Worm (Caenorhabditis elegans) whole organism, mixed stage, embryonic: ENCODE results near the gene srg-45.

Experiments used
- ceh-83 ChIP-seq: fragments of 200-800 bp; sonication (Bioruptor generic); optimal IDR thresholded peaks from 2 replicates; lab custom pipeline; 2018; ENCODE audit warnings: mild to moderate bottlenecking, missing genetic modification characterization, missing compliant biosample characterization
- elt-1 ChIP-seq: sonication (generic microtip); optimal IDR thresholded peaks from 2 replicates; lab custom pipeline; 2017; ENCODE audit warnings: missing genetic modification characterization, mild to moderate bottlenecking, missing compliant biosample characterization, antibody characterized with exemption, moderate library complexity, borderline replicate concordance; ENCODE audit not compliant: insufficient read depth
- mab-5 ChIP-seq: fragments of 150-350 bp; optimal IDR thresholded peaks from 2 replicates; lab custom pipeline; 2014; ENCODE audit warnings: missing biosample characterization, missing genetic modification characterization
- nhr-12 ChIP-seq: fragments of 150-350 bp; optimal IDR thresholded peaks from 2 replicates; lab custom pipeline; 2014; ENCODE audit warnings: missing biosample characterization, missing genetic modification characterization
- nhr-237 ChIP-seq: fragments of 150-350 bp; optimal IDR thresholded peaks from 2 replicates; lab custom pipeline; 2014; ENCODE audit warnings: missing biosample characterization, missing genetic modification characterization
- nhr-28 ChIP-seq: fragments of 150-350 bp; optimal IDR thresholded peaks from 2 replicates; lab custom pipeline; 2014; ENCODE audit warnings: missing biosample characterization, missing genetic modification characterization
- snpc-4 ChIP-seq: fragments of 150-350 bp; optimal IDR thresholded peaks from 2 replicates; lab custom pipeline; 2014; ENCODE audit warnings: missing biosample characterization, missing genetic modification characterization
- unc-62 ChIP-seq: fragments of 150-350 bp; optimal IDR thresholded peaks from 2 replicates; lab custom pipeline; 2014; ENCODE audit warnings: missing biosample characterization, missing genetic modification reagents, missing genetic modification characterization

DNA sequence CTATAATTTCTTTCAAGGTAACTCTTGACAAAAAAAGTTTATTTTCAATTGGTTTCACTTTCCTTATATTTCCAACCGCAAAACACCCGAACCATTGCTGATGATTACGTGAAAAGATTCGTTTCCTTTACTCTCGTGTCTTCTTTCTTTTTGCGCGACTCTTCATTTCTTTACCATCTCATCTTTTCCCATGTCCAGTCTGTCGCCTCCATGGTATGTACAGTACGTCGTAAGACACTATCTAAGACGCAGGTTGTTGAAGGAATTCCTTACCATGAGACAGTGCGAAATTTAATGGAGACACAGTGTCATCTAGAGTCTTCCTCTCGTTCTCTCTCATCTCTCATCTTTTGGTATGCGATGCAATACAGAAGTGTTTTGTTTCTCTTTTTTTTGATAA is 7.1 kb upstream of the srg-45 start:
- TF ChIP-seq unc-62 (no peak), snpc-4 (no peak), elt-1 (tag; lab: Kevin White, UChicago) (peak; percentile 16), nhr-28 (tag; lab: Kevin White, UChicago) (no peak), nhr-237 (tag; lab: Kevin White, UChicago) (peak; percentile 25), nhr-12 (tag; lab: Kevin White, UChicago) (no peak), ceh-83 (GFP tag; lab: Kevin White, UChicago) (no peak), mab-5 (tag; lab: Kevin White, UChicago) (no peak)
